Fruit fly (Drosophila melanogaster) whole organism, embryonic: ENCODE results near the gene CG14718.
A peak's percentile ranks its signal among the peaks of the same experiment; 100 is the strongest.

Experiments
- Awh ChIP-seq: fragments of 200-800 bp; sonication (Bioruptor generic); IDR thresholded peaks from 2 replicates; pipeline ENCODE4, ENCODE4 v1.3.6; 2022; ENCODE audit warnings: missing biosample characterization, missing genetic modification characterization
- BtbVII ChIP-seq: fragments of 200-800 bp; sonication (Bioruptor generic); optimal IDR thresholded peaks from 3 replicates; lab custom pipeline; 2017; ENCODE audit warnings: missing biosample characterization, mild to moderate bottlenecking, missing genetic modification characterization
- CG10274 ChIP-seq: fragments of 200-800 bp; sonication (Bioruptor generic); optimal IDR thresholded peaks from 3 replicates; lab custom pipeline; 2017; ENCODE audit warnings: missing biosample characterization, mild to moderate bottlenecking, missing genetic modification characterization
- CG4820 ChIP-seq: fragments of 200-800 bp; sonication (Bioruptor generic); optimal IDR thresholded peaks from 3 replicates; lab custom pipeline; 2016; ENCODE audit warnings: missing biosample characterization, missing genetic modification characterization
- CG8281 ChIP-seq: fragments of 200-800 bp; sonication (Bioruptor generic); optimal IDR thresholded peaks from 2 replicates; lab custom pipeline; 2018; ENCODE audit warnings: missing biosample characterization, mild to moderate bottlenecking, missing genetic modification characterization, moderate library complexity
- Kr ChIP-seq: fragments of 200-800 bp; sonication (Bioruptor generic); optimal IDR thresholded peaks from 2 replicates; lab custom pipeline; 2017; ENCODE audit warnings: missing biosample characterization, mild to moderate bottlenecking, missing genetic modification characterization
- psq ChIP-seq: fragments of 200-800 bp; sonication (Bioruptor generic); optimal IDR thresholded peaks from 2 replicates; lab custom pipeline; 2017; ENCODE audit warnings: missing biosample characterization, missing genetic modification characterization
- sqz ChIP-seq: fragments of 200-800 bp; sonication (Bioruptor generic); optimal IDR thresholded peaks from 3 replicates; lab custom pipeline; 2018; ENCODE audit warnings: missing biosample characterization, mild to moderate bottlenecking, missing genetic modification characterization
- usp ChIP-seq: fragments of >200 bp; optimal IDR thresholded peaks from 2 replicates; lab custom pipeline; 2017; ENCODE audit warnings: missing biosample characterization, missing genetic modification characterization

DNA sequence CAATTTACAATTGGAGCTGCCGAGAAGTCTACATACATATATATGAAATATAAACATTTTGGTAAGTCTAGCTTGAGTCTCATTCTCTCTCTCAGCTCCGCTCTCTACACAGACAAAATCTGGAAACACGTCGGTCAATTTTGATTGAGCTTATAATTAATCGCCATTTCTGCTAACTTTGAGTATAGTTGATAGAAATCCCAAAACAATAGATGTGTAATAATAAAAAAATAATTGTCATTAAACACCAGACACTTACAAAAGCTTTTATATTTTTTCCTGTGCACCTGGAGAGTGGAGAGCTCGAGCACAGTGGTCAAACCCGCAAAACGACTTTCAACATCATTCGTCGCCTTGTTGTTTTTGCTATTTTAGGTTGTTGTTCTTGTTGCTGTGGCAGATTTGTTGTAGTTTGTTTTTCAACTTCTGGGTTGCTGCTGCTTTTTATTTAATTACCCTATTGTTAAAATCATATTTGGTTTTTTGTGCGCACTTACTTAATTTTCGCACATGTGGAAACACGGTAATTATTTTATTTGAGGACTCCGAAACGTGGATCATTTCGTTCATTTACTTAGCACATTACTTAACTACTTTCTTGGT lies 43.7 kb upstream of the CG14718 start:
- TF ChIP-seq CG8281 (tag; lab: Kevin White, UChicago) (peak; percentile 83), psq (GFP tag; lab: Kevin White, UChicago) (peak; percentile 84), CG10274 (GFP tag; lab: Kevin White, UChicago) (peak; percentile 81), usp (GFP tag; lab: Kevin White, UChicago) (no peak), Kr (GFP tag; lab: Kevin White, UChicago) (no peak), BtbVII (peak; percentile 95), Awh (GFP tag; lab: Robert Waterston, UW) (peak; percentile 97), CG4820 (peak; percentile 83), sqz (GFP tag; lab: Kevin White, UChicago) (peak; percentile 86)
